Worm (Caenorhabditis elegans) whole organism, L4 larva: ENCODE data around the gene dpy-1.

ENCODE experiments used
- ceh-44 ChIP-seq: fragments of 200-800 bp; sonication (Bioruptor generic); IDR thresholded peaks from 2 replicates; pipeline ENCODE4 v1.3.6; 2022; ENCODE audit warnings: missing genetic modification reagents, missing genetic modification characterization, missing compliant biosample characterization
- nhr-11 ChIP-seq: fragments of 150-350 bp; optimal IDR thresholded peaks from 2 replicates; lab custom pipeline; 2014; ENCODE audit warnings: missing biosample characterization, missing genetic modification characterization

ce11 chrIII:2091367-2091766, 43.6 kb upstream of the dpy-1 start:
- no peak for TF ChIP-seq ceh-44 (GFP tag; lab: Robert Waterston, UW)
- no peak for TF ChIP-seq nhr-11 (tag; lab: Kevin White, UChicago)
